Worm (Caenorhabditis elegans) whole organism, young adult: ENCODE data around the gene hrde-2.

ENCODE experiments used
- B0261.1 ChIP-seq: sonication (generic microtip); optimal IDR thresholded peaks from 2 replicates; lab custom pipeline; 2016; ENCODE audit warnings: mild to moderate bottlenecking, missing genetic modification characterization, moderate library complexity, missing compliant biosample characterization
- F10E7.11 ChIP-seq: sonication (generic microtip); optimal IDR thresholded peaks from 2 replicates; lab custom pipeline; 2017; ENCODE audit warnings: mild to moderate bottlenecking, missing genetic modification characterization, moderate library complexity, missing compliant biosample characterization
- F23B12.7 ChIP-seq: sonication (generic microtip); optimal IDR thresholded peaks from 2 replicates; lab custom pipeline; 2017; ENCODE audit warnings: missing genetic modification characterization, mild to moderate bottlenecking, missing compliant biosample characterization, antibody characterized with exemption, moderate library complexity; ENCODE audit not compliant: insufficient read depth
- F49E8.2 ChIP-seq: sonication (generic microtip); optimal IDR thresholded peaks from 3 replicates; lab custom pipeline; 2017; ENCODE audit warnings: missing genetic modification characterization, mild to moderate bottlenecking, missing compliant biosample characterization, antibody characterized with exemption, moderate library complexity; ENCODE audit not compliant: insufficient read depth
- K12H6.12 ChIP-seq: fragments of 200-800 bp; sonication (Bioruptor generic); optimal IDR thresholded peaks from 2 replicates; lab custom pipeline; 2018; ENCODE audit warnings: mild to moderate bottlenecking, missing genetic modification characterization, missing compliant biosample characterization
- T26A5.8 ChIP-seq: sonication (generic microtip); optimal IDR thresholded peaks from 2 replicates; lab custom pipeline; 2016; ENCODE audit warnings: missing genetic modification characterization, missing compliant biosample characterization
- Y67H2A.10 ChIP-seq: fragments of 200-800 bp; sonication (Bioruptor generic); conservative IDR thresholded peaks from 2 replicates; pipeline ENCODE4 v1.3.6; 2022; ENCODE audit warnings: missing genetic modification reagents, missing genetic modification characterization, missing compliant biosample characterization
- ZK185.1 ChIP-seq: sonication (generic microtip); optimal IDR thresholded peaks from 2 replicates; lab custom pipeline; 2016; ENCODE audit warnings: mild to moderate bottlenecking, missing genetic modification characterization, missing compliant biosample characterization; ENCODE audit not compliant: poor library complexity, severe bottlenecking
- akir-1 ChIP-seq: fragments of 200-800 bp; sonication (Bioruptor generic); optimal IDR thresholded peaks from 2 replicates; lab custom pipeline; 2018; ENCODE audit warnings: mild to moderate bottlenecking, missing genetic modification characterization, moderate library complexity, missing compliant biosample characterization
- ama-1 ChIP-seq, 3 experiments: fragments of 150-350 bp in 1 of 3; sonication (generic microtip) in 2 of 3; optimal IDR thresholded peaks; 2 replicates each; lab custom pipeline; 2014 to 2018; ENCODE audit warnings: missing biosample characterization in 2 of 3, missing genetic modification characterization in 2 of 3, missing genetic modification reagents in 2 of 3
- aptf-3 ChIP-seq: fragments of 200-800 bp; sonication (Bioruptor generic); IDR thresholded peaks from 2 replicates; pipeline ENCODE4 v1.3.6; 2022; ENCODE audit warnings: missing genetic modification characterization, missing compliant biosample characterization
- atf-7 ChIP-seq: sonication (generic microtip); optimal IDR thresholded peaks from 2 replicates; lab custom pipeline; 2017; ENCODE audit warnings: mild to moderate bottlenecking, missing genetic modification characterization, missing compliant biosample characterization
- attf-6 ChIP-seq: fragments of 200-800 bp; sonication (Bioruptor generic); IDR thresholded peaks from 2 replicates; pipeline ENCODE4 v1.3.6; 2022; ENCODE audit warnings: missing genetic modification reagents, missing genetic modification characterization, missing compliant biosample characterization
- bed-2 ChIP-seq: fragments of 200-800 bp; sonication (Bioruptor generic); IDR thresholded peaks from 2 replicates; pipeline ENCODE4 v1.3.6; 2022; ENCODE audit warnings: missing genetic modification reagents, missing genetic modification characterization, missing compliant biosample characterization
- ccch-3 ChIP-seq: fragments of 200-800 bp; sonication (Bioruptor generic); optimal IDR thresholded peaks from 2 replicates; lab custom pipeline; 2018; ENCODE audit warnings: mild to moderate bottlenecking, missing genetic modification characterization, missing compliant biosample characterization
- ceh-79 ChIP-seq: sonication (generic microtip); optimal IDR thresholded peaks from 2 replicates; lab custom pipeline; 2017; ENCODE audit warnings: mild to moderate bottlenecking, missing genetic modification characterization, missing compliant biosample characterization
- ceh-91 ChIP-seq: fragments of 200-800 bp; sonication (Bioruptor generic); IDR thresholded peaks from 2 replicates; pipeline ENCODE4 v1.3.6; 2022; ENCODE audit warnings: missing genetic modification reagents, missing genetic modification characterization, missing compliant biosample characterization
- die-1 ChIP-seq: sonication (generic microtip); optimal IDR thresholded peaks from 2 replicates; lab custom pipeline; 2016; ENCODE audit warnings: missing genotype, mild to moderate bottlenecking, missing genetic modification characterization, missing compliant biosample characterization
- dox-1 ChIP-seq: fragments of 200-800 bp; sonication (Bioruptor generic); IDR thresholded peaks from 2 replicates; pipeline ENCODE4 v1.3.6; 2022; ENCODE audit warnings: missing genetic modification reagents, missing genetic modification characterization, missing compliant biosample characterization
- dpff-1 ChIP-seq: sonication (generic microtip); optimal IDR thresholded peaks from 2 replicates; lab custom pipeline; 2017; ENCODE audit warnings: mild to moderate bottlenecking, missing genetic modification characterization, missing compliant biosample characterization
- dpl-1 ChIP-seq: fragments of 150-350 bp; optimal IDR thresholded peaks from 2 replicates; lab custom pipeline; 2014; ENCODE audit warnings: missing biosample characterization, missing genetic modification reagents, missing genetic modification characterization
- egl-18 ChIP-seq: fragments of 200-800 bp; sonication (Bioruptor generic); IDR thresholded peaks from 2 replicates; pipeline ENCODE4 v1.3.6; 2022; ENCODE audit warnings: missing genetic modification reagents, missing genetic modification characterization, missing compliant biosample characterization
- ekl-4 ChIP-seq: fragments of 200-800 bp; sonication (Bioruptor generic); IDR thresholded peaks from 2 replicates; pipeline ENCODE4 v1.3.6; 2022; ENCODE audit warnings: missing genetic modification reagents, missing genetic modification characterization, missing compliant biosample characterization
- gei-17 ChIP-seq: fragments of 200-800 bp; sonication (Bioruptor generic); optimal IDR thresholded peaks from 2 replicates; lab custom pipeline; 2018; ENCODE audit warnings: mild to moderate bottlenecking, missing genetic modification characterization, missing compliant biosample characterization
- him-1 ChIP-seq: sonication (generic microtip); optimal IDR thresholded peaks from 2 replicates; lab custom pipeline; 2016; ENCODE audit warnings: missing genotype, missing genetic modification reagents, missing genetic modification characterization, missing compliant biosample characterization
- hmg-1.2 ChIP-seq: fragments of 200-800 bp; sonication (Bioruptor generic); IDR thresholded peaks from 2 replicates; pipeline ENCODE4 v1.3.6; 2022; ENCODE audit warnings: missing genetic modification reagents, missing genetic modification characterization, missing compliant biosample characterization
- hrde-1 ChIP-seq: sonication (generic microtip); optimal IDR thresholded peaks from 2 replicates; lab custom pipeline; 2016; ENCODE audit warnings: missing genetic modification characterization, mild to moderate bottlenecking, missing compliant biosample characterization, moderate library complexity, missing genotype, missing genetic modification reagents, borderline replicate concordance
- lin-26 ChIP-seq: fragments of 200-800 bp; sonication (Bioruptor generic); IDR thresholded peaks from 2 replicates; pipeline ENCODE4 v1.3.6; 2022; ENCODE audit warnings: missing genetic modification reagents, missing genetic modification characterization, missing compliant biosample characterization
- lin-54 ChIP-seq: fragments of 200-800 bp; sonication (Bioruptor generic); optimal IDR thresholded peaks from 2 replicates; lab custom pipeline; 2018; ENCODE audit warnings: mild to moderate bottlenecking, missing genetic modification characterization, missing compliant biosample characterization
- lir-1 ChIP-seq: fragments of 200-800 bp; sonication (Bioruptor generic); conservative IDR thresholded peaks from 2 replicates; pipeline ENCODE4 v1.3.6; 2022; ENCODE audit warnings: missing genetic modification reagents, missing genetic modification characterization, missing compliant biosample characterization
- madf-6 ChIP-seq: fragments of 200-800 bp; sonication (Bioruptor generic); IDR thresholded peaks from 2 replicates; pipeline ENCODE4 v1.3.6; 2022; ENCODE audit warnings: missing genetic modification reagents, missing genetic modification characterization, missing compliant biosample characterization
- nfya-1 ChIP-seq: sonication (generic microtip); optimal IDR thresholded peaks from 2 replicates; lab custom pipeline; 2017; ENCODE audit warnings: antibody characterized with exemption, missing compliant biosample characterization, missing genetic modification characterization, borderline replicate concordance; ENCODE audit not compliant: insufficient read depth
- nfya-2 ChIP-seq: fragments of 200-800 bp; sonication (Bioruptor generic); IDR thresholded peaks from 2 replicates; pipeline ENCODE4 v1.3.6; 2022; ENCODE audit warnings: missing genetic modification reagents, missing genetic modification characterization, missing compliant biosample characterization
- rec-8 ChIP-seq, 2 experiments: sonication (generic microtip); optimal IDR thresholded peaks; 2 replicates each; lab custom pipeline; 2016; ENCODE audit warnings: mild to moderate bottlenecking in 2 of 2, missing genetic modification characterization in 2 of 2, missing genetic modification reagents in 2 of 2, missing genotype in 2 of 2, missing biosample characterization in 1 of 2, missing compliant biosample characterization in 1 of 2, moderate library complexity in 1 of 2
- rpc-1 ChIP-seq, 2 experiments: fragments of 150-350 bp in 1 of 2; sonication (generic microtip) in 1 of 2; optimal IDR thresholded peaks; 2 replicates each; lab custom pipeline; 2014 to 2018; ENCODE audit warnings: missing biosample characterization in 1 of 2, missing genetic modification characterization in 1 of 2, missing genetic modification reagents in 1 of 2, missing genotype in 1 of 2
- snpc-1.1 ChIP-seq: sonication (generic microtip); optimal IDR thresholded peaks from 2 replicates; lab custom pipeline; 2017; ENCODE audit warnings: missing genetic modification characterization, mild to moderate bottlenecking, missing compliant biosample characterization, antibody characterized with exemption, moderate library complexity, missing genotype, missing genetic modification reagents; ENCODE audit not compliant: insufficient read depth
- snpc-4 ChIP-seq, 5 experiments: fragments of 150-350 bp in 1 of 5; sonication (generic microtip) in 4 of 5; optimal IDR thresholded peaks; 2 replicates each; lab custom pipeline; 2014 to 2018; ENCODE audit warnings: missing genetic modification characterization in 5 of 5, missing biosample characterization in 3 of 5, antibody characterized with exemption in 2 of 5, mild to moderate bottlenecking in 2 of 5, missing compliant biosample characterization in 2 of 5, missing genotype in 2 of 5, moderate library complexity in 2 of 5, missing genetic modification reagents in 1 of 5
- sptf-2 ChIP-seq: fragments of 200-800 bp; sonication (Bioruptor generic); optimal IDR thresholded peaks from 2 replicates; lab custom pipeline; 2018; ENCODE audit warnings: mild to moderate bottlenecking, missing genetic modification characterization, missing compliant biosample characterization
- tbp1 ChIP-seq: fragments of 200-800 bp; sonication (Bioruptor generic); optimal IDR thresholded peaks from 2 replicates; lab custom pipeline; 2018; ENCODE audit warnings: mild to moderate bottlenecking, missing genetic modification characterization, missing compliant biosample characterization
- tlf-1 ChIP-seq: fragments of 200-800 bp; sonication (Bioruptor generic); optimal IDR thresholded peaks from 2 replicates; lab custom pipeline; 2018; ENCODE audit warnings: mild to moderate bottlenecking, missing genetic modification characterization, missing compliant biosample characterization
- unc-62 ChIP-seq: fragments of 150-350 bp; optimal IDR thresholded peaks from 2 replicates; lab custom pipeline; 2014; ENCODE audit warnings: missing biosample characterization, missing genetic modification reagents, missing genetic modification characterization
- xnd-1 ChIP-seq: sonication (generic microtip); optimal IDR thresholded peaks from 2 replicates; lab custom pipeline; 2016; ENCODE audit warnings: missing genotype, missing genetic modification reagents, missing genetic modification characterization, missing compliant biosample characterization
- zim-3 ChIP-seq: sonication (generic microtip); optimal IDR thresholded peaks from 2 replicates; lab custom pipeline; 2017; ENCODE audit warnings: mild to moderate bottlenecking, missing genetic modification characterization, moderate library complexity, missing compliant biosample characterization
- ztf-26 ChIP-seq: sonication (generic microtip); optimal IDR thresholded peaks from 2 replicates; lab custom pipeline; 2017; ENCODE audit warnings: missing genetic modification characterization, missing compliant biosample characterization
- ztf-6 ChIP-seq: fragments of 200-800 bp; sonication (Bioruptor generic); IDR thresholded peaks from 2 replicates; pipeline ENCODE4 v1.3.6; 2022; ENCODE audit warnings: missing genetic modification reagents, missing genetic modification characterization, missing compliant biosample characterization

hrde-2 gene

DNA sequence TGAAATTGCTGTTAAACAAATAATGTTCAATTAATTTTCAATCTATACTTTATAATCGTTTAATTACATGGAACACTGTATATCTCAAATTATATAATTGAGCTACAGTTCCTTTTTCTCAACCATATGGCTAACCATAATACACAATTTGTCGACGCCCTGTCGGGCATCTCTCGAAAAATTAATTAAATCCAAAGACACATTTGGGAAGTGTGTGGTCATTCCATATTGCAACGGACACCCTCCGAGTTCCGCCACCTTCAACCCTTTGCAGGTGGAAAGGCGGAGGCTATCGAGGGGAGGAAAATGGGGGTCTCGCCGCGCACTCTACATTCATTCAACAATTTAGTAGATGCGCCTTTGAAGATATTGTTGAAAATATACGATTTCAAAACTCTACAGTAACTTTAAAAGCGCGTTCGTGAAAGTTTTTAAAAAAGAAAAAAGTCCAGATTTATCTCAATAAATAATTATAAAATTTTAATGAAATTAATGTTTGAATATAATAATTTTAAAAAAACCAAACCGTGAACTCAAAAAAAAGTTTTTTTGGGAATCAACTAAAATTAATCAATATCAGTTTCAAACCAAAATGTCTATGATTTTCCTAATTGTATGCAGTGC is 24.1 kb downstream of the hrde-2 start, which contains the start of gene F14H8.8:
TSS of gene F14H8.8 (plus strand) at position 574 of the 624 bp plus-strand sequence.
- TF ChIP-seq rpc-1 (optimal IDR thresholded peaks at IDR 0.05; lab: Kevin White, UChicago) (no peak), rpc-1 (tag; optimal IDR thresholded peaks at IDR 0.05; lab: Kevin White, UChicago) (peak; percentile 13), F23B12.7 (tag; lab: Kevin White, UChicago) (peak; percentile 33), attf-6 (GFP tag; lab: Robert Waterston, UW) (peak; percentile 72), ztf-26 (tag; lab: Kevin White, UChicago) (no peak), hrde-1 (tag; lab: Kevin White, UChicago) (peak; percentile 3), ccch-3 (GFP tag; lab: Kevin White, UChicago) (no peak), bed-2 (GFP tag; lab: Robert Waterston, UW) (no peak), lin-26 (GFP tag; lab: Robert Waterston, UW) (no peak), ZK185.1 (tag; lab: Kevin White, UChicago) (peak; percentile 2), aptf-3 (GFP tag; lab: Robert Waterston, UW) (no peak), ceh-79 (tag; lab: Kevin White, UChicago) (no peak), madf-6 (GFP tag; lab: Robert Waterston, UW) (peak; percentile 88), him-1 (peak; percentile 93), nfya-2 (GFP tag; lab: Robert Waterston, UW) (no peak), snpc-4 (GFP tag; optimal IDR thresholded peaks at IDR 0.05; lab: Kevin White, UChicago) (peak; percentile 96), snpc-4 (tag; optimal IDR thresholded peaks at IDR 0.05; lab: Kevin White, UChicago) (peak; percentile 87 to 98 (median 96)), gei-17 (GFP tag; lab: Kevin White, UChicago) (no peak), hmg-1.2 (GFP tag; lab: Robert Waterston, UW) (peak; percentile 73), T26A5.8 (tag; lab: Kevin White, UChicago) (no peak), rec-8 (tag; optimal IDR thresholded peaks at IDR 0.05; lab: Kevin White, UChicago) (no peak), F10E7.11 (tag; lab: Kevin White, UChicago) (no peak), K12H6.12 (tag; lab: Kevin White, UChicago) (no peak), ceh-91 (GFP tag; lab: Robert Waterston, UW) (peak; percentile 37; the same call in 1 of the 2 replicates), egl-18 (GFP tag; lab: Robert Waterston, UW) (no peak), B0261.1 (tag; lab: Kevin White, UChicago) (peak; percentile 14), tbp1 (peak; percentile 77), sptf-2 (GFP tag; lab: Kevin White, UChicago) (no peak), die-1 (tag; lab: Kevin White, UChicago) (peak; percentile 4), xnd-1 (tag; lab: Kevin White, UChicago) (peak; percentile 46), akir-1 (GFP tag; lab: Kevin White, UChicago) (no peak), F49E8.2 (tag; lab: Kevin White, UChicago) (peak; percentile 64), dox-1 (peak; percentile 79), dpl-1 (GFP tag; lab: Kevin White, UChicago) (no peak), atf-7 (no peak), lir-1 (GFP tag; lab: Robert Waterston, UW) (no peak), lin-54 (peak; percentile 47), nfya-1 (no peak), Y67H2A.10 (GFP tag; lab: Robert Waterston, UW) (no peak), dpff-1 (tag; lab: Kevin White, UChicago) (no peak), zim-3 (tag; lab: Kevin White, UChicago) (no peak), ama-1 (optimal IDR thresholded peaks at IDR 0.05; lab: Kevin White, UChicago) (no peak), ama-1 (GFP tag; optimal IDR thresholded peaks at IDR 0.05; lab: Kevin White, UChicago) (no peak), ztf-6 (GFP tag; lab: Robert Waterston, UW) (no peak), tlf-1 (peak; percentile 30), unc-62 (GFP tag; lab: Kevin White, UChicago) (no peak), snpc-1.1 (peak; percentile 97), ekl-4 (peak; percentile 77; the same call in 1 of the 2 replicates)
